Fruit fly (Drosophila melanogaster): ENCODE results near the gene S1P.

Gene S1P

dm6 chr3L:21584683-21585082, 32.5 kb downstream of the S1P start:
- TF ChIP-seq CG11294 (GFP tag; IDR thresholded peaks at IDR 0.05) (no peak), eg (GFP tag; IDR thresholded peaks at IDR 0.05) (no peak), CG15336 (GFP tag; IDR thresholded peaks at IDR 0.05) (0 out of 2 replicates have a peak, but pooled peaks have one; percentile 25), CG6854 (GFP tag; optimal IDR thresholded peaks at IDR 0.05) (peak; percentile 37), CG1621 (tag; optimal IDR thresholded peaks at IDR 0.05) (no peak), Eip78C (GFP tag) (peak; percentile 28), ss (GFP tag; optimal IDR thresholded peaks at IDR 0.05) (peak; percentile 15 to 27)

DNA sequence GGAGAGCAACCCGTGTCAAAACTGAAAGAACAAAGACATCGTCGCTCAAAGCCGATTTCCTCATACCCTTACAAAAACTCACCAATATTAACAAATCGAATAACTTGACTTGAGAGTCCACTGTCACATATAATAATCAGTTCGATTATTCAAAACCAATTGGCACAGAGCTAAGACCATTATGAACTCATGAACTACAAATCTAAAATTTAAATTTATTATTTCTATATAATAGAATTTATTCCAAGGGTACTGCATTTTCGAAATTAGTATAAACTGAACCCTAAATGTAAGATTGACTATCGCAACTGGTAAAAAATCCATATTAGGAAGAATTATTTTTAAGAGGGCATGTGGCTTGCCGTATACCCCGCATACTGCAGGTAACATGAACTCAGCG, 35.2 kb downstream of the S1P start:
- TF ChIP-seq CG3032 (tag; optimal IDR thresholded peaks at IDR 0.05) (peak; percentile 17), CG10631 (GFP tag; optimal IDR thresholded peaks at IDR 0.05) (peak; percentile 24), fd59A (GFP tag; optimal IDR thresholded peaks at IDR 0.05) (peak; percentile 3), topi (GFP tag; optimal IDR thresholded peaks at IDR 0.05) (peak; percentile 34), CG8319 (GFP tag; optimal IDR thresholded peaks at IDR 0.05) (no peak), salr (GFP tag; optimal IDR thresholded peaks at IDR 0.05) (peak in 1 of 2 experiments; percentile 3), Hr38 (GFP tag; optimal IDR thresholded peaks at IDR 0.05) (no peak), CG16779 (tag; optimal IDR thresholded peaks at IDR 0.05) (no peak), Sox14 (GFP tag; optimal IDR thresholded peaks at IDR 0.05) (no peak), Smox (GFP tag; optimal IDR thresholded peaks at IDR 0.05) (peak; percentile 27), CG6854 (GFP tag; optimal IDR thresholded peaks at IDR 0.05) (no peak), dsx (GFP tag; optimal IDR thresholded peaks at IDR 0.05; ENCODE audit: poor library complexity, severe bottlenecking) (no peak), lz (GFP tag; optimal IDR thresholded peaks at IDR 0.05) (no peak), achi (GFP tag; optimal IDR thresholded peaks at IDR 0.05) (peak; percentile 4), Ets96B (tag; optimal IDR thresholded peaks at IDR 0.05) (peak; percentile 28), OdsH (GFP tag; optimal IDR thresholded peaks at IDR 0.05) (peak; percentile 38), CG31627 (GFP tag; optimal IDR thresholded peaks at IDR 0.05) (no peak), Blimp-1 (GFP tag; optimal IDR thresholded peaks at IDR 0.05) (no peak), fd85E (GFP tag; optimal IDR thresholded peaks at IDR 0.05) (no peak), CG32006 (GFP tag; optimal IDR thresholded peaks at IDR 0.05) (no peak), pdm3 (GFP tag; optimal IDR thresholded peaks at IDR 0.05) (no peak), CG11902 (GFP tag; optimal IDR thresholded peaks at IDR 0.05) (no peak), Ets21C (GFP tag; optimal IDR thresholded peaks at IDR 0.05) (no peak), CG7368 (GFP tag; optimal IDR thresholded peaks at IDR 0.05) (no peak), CG6808 (GFP tag; optimal IDR thresholded peaks at IDR 0.05) (peak; percentile 29), CG11294 (GFP tag; IDR thresholded peaks at IDR 0.05) (no peak), svp (GFP tag) (peak; percentile 74), dac (GFP tag; optimal IDR thresholded peaks at IDR 0.05) (no peak), ss (GFP tag; optimal IDR thresholded peaks at IDR 0.05) (peak in 1 of 2 experiments; percentile 7), CG8632 (GFP tag; optimal IDR thresholded peaks at IDR 0.05) (peak; percentile 31), CG15336 (GFP tag; IDR thresholded peaks at IDR 0.05) (no peak), cyc (GFP tag; optimal IDR thresholded peaks at IDR 0.05) (no peak), Gug (GFP tag; IDR thresholded peaks at IDR 0.05) (no peak), CG6276 (GFP tag; optimal IDR thresholded peaks at IDR 0.05) (no peak), esn (GFP tag; optimal IDR thresholded peaks at IDR 0.05) (peak; percentile 55), acj6 (GFP tag; optimal IDR thresholded peaks at IDR 0.05) (no peak), CG3919 (GFP tag; optimal IDR thresholded peaks at IDR 0.05) (peak; percentile 2), net (GFP tag; optimal IDR thresholded peaks at IDR 0.05) (no peak), CG34406 (GFP tag; optimal IDR thresholded peaks at IDR 0.05) (peak; percentile 11), Eip93F (GFP tag; optimal IDR thresholded peaks at IDR 0.05) (no peak), CG10669 (GFP tag; optimal IDR thresholded peaks at IDR 0.05) (peak; percentile 29), Sox15 (GFP tag; optimal IDR thresholded peaks at IDR 0.05) (peak; percentile 35), Hr39 (GFP tag; optimal IDR thresholded peaks at IDR 0.05) (no peak), Met (GFP tag; optimal IDR thresholded peaks at IDR 0.05) (peak; percentile 28), CG4318 (GFP tag; optimal IDR thresholded peaks at IDR 0.05) (no peak), CG6163 (GFP tag; IDR thresholded peaks at IDR 0.05) (no peak), CG8119 (GFP tag; IDR thresholded peaks at IDR 0.05) (no peak), Hr4 (GFP tag; optimal IDR thresholded peaks at IDR 0.05) (no peak)
